Worm (Caenorhabditis elegans): ENCODE measurements around the gene rab-19.
"Not testable (repeated sequence)": the region's sequence is repeated elsewhere in the genome, so short reads cannot be mapped to it uniquely, and the experiment has no call there.

Gene rab-19

ce11 chrIV:13383763-13384436, at the start of gene rab-19:
Gene rab-19 (minus strand): TSS chrIV:13384386.
- TF ChIP-seq nfya-1 (tag; optimal IDR thresholded peaks at IDR 0.05; ENCODE audit: insufficient read depth) (peak; percentile 26), lin-39 (tag; optimal IDR thresholded peaks at IDR 0.05) (peak; percentile 35), hmg-11 (tag; optimal IDR thresholded peaks at IDR 0.05) (peak; percentile 65), nhr-76 (tag; optimal IDR thresholded peaks at IDR 0.05) (no peak), lin-15B (tag; optimal IDR thresholded peaks at IDR 0.05) (peak; percentile 13)

DNA sequence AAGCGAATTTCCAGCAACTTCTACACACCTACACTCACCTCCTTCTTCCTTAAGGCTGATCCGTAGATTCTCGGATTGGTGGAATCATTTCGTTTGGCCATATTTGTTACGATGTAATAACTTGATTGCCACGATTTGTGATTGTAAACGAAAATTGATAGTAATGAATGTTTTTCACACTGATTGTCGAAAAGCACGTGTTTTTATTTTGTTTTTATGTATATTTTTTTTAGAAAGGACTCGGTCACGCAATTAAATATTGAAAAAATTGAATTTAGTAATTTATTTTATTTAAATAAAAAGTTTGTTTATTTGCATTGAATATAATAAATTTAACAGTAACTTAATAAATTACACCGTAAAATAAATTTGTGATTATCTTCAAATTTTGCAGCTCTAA, 49.7 kb upstream of the rab-19 start, which contains the start of gene K09B11.5:
TSS of gene K09B11.5 (minus strand) at position 101 of the 400 bp plus-strand sequence.
- not testable (repeated sequence) for TF ChIP-seq ceh-9, elt-3, hmg-11 (tag; optimal IDR thresholded peaks at IDR 0.05)

ce11 chrIV:13430137-13430536, 46.0 kb upstream of the rab-19 start:
- peak; percentile 65 for TF ChIP-seq snpc-4 (tag; optimal IDR thresholded peaks at IDR 0.05)

DNA sequence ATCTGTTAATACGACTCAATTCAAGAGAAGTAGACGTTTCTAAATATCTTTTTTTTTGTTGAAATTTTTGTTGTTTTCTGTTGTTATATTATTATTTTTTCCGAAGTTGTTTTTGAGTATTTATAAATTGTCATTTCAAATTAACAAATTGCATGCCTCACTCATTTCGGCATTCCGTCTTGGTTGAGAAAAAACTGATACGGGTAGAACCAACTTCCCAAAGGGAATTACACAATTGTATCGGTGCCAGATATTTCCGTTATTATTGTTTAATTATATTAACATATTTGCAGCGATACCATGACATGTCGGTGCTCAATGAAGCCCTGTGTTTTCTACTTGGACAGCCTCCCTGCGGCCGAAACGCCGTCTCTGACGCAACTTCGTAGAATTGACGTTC, 45.1 kb upstream of the rab-19 start, which contains the start of gene K09B11.4:
TSS of gene K09B11.4 (plus strand) at position 301 of the 400 bp plus-strand sequence.
- TF ChIP-seq fos-1 (tag; optimal IDR thresholded peaks at IDR 0.05), result no peak
- TF ChIP-seq ceh-16 (tag; optimal IDR thresholded peaks at IDR 0.05), result no peak
- no peak for TF ChIP-seq daf-12 (tag; optimal IDR thresholded peaks at IDR 0.05)
- no peak for TF ChIP-seq nhr-11 (tag; optimal IDR thresholded peaks at IDR 0.05)
- no peak for TF ChIP-seq ztf-11 (tag; optimal IDR thresholded peaks at IDR 0.05)
- no peak for TF ChIP-seq ceh-28 (tag; optimal IDR thresholded peaks at IDR 0.05)
- no peak for TF ChIP-seq egl-5 (tag; optimal IDR thresholded peaks at IDR 0.05)
- no peak for TF ChIP-seq sea-2 (GFP tag; optimal IDR thresholded peaks at IDR 0.05)
- TF ChIP-seq nhr-28 (tag; optimal IDR thresholded peaks at IDR 0.05), result no peak
- no peak for TF ChIP-seq lin-39 (tag; optimal IDR thresholded peaks at IDR 0.05)
- no peak for TF ChIP-seq tbx-2 (tag; optimal IDR thresholded peaks at IDR 0.05)
- no peak for TF ChIP-seq unc-62 (GFP tag; optimal IDR thresholded peaks at IDR 0.05)
- TF ChIP-seq hmg-11 (tag; optimal IDR thresholded peaks at IDR 0.05), result no peak
- TF ChIP-seq nfya-1 (tag; optimal IDR thresholded peaks at IDR 0.05; ENCODE audit: insufficient read depth), result no peak
- TF ChIP-seq egl-27 (tag; optimal IDR thresholded peaks at IDR 0.05), result no peak

DNA sequence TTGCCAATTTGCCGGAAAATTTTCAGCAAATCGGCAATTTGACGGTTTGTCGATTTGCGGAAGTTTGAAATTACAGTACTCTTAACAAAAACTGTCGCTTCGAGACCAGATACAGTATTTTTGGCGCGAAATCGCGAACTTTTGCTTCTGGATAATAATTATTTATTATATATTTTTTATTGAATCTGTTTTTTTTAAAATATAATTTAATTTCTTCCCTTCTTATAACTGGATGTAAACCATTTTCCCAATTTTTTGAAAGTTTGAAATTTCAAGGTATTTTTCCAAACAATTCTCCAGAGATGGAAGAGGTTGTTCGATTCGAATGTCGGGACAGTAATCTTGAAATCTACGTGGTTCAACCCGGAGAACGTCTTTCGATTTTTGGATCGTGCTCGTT, 38.0 kb upstream of the rab-19 start, which contains the start of gene nol-9:
TSS of gene nol-9 (plus strand) at position 301 of the 400 bp plus-strand sequence.
- TF ChIP-seq snpc-4 (tag; optimal IDR thresholded peaks at IDR 0.05) (no peak), nhr-23 (tag; optimal IDR thresholded peaks at IDR 0.05) (no peak), unc-39 (tag; optimal IDR thresholded peaks at IDR 0.05) (no peak)

- TF ChIP-seq sea-2 (GFP tag; optimal IDR thresholded peaks at IDR 0.05) (no peak), elt-3 (tag; optimal IDR thresholded peaks at IDR 0.05) (no peak), pha-4 (tag; optimal IDR thresholded peaks at IDR 0.05) (peak; percentile 47), lin-39 (tag; optimal IDR thresholded peaks at IDR 0.05) (no peak), daf-12 (tag; optimal IDR thresholded peaks at IDR 0.05) (no peak), ama-1 (optimal IDR thresholded peaks at IDR 0.05) (no peak), nhr-25 (tag; optimal IDR thresholded peaks at IDR 0.05) (no peak), ztf-11 (tag; optimal IDR thresholded peaks at IDR 0.05) (no peak), tbx-2 (tag; optimal IDR thresholded peaks at IDR 0.05) (no peak), R02D3.7 (tag; optimal IDR thresholded peaks at IDR 0.05) (no peak), hmg-11 (tag; optimal IDR thresholded peaks at IDR 0.05) (peak; percentile 8)
Observed at ce11 chrIV:13415739-13416271, 31.6 kb upstream of the rab-19 start, which contains the start of the genes pik-1 and aptf-2. Gene pik-1 (plus strand): TSS chrIV:13416041. Gene aptf-2 (minus strand): TSS chrIV:13416051.

DNA sequence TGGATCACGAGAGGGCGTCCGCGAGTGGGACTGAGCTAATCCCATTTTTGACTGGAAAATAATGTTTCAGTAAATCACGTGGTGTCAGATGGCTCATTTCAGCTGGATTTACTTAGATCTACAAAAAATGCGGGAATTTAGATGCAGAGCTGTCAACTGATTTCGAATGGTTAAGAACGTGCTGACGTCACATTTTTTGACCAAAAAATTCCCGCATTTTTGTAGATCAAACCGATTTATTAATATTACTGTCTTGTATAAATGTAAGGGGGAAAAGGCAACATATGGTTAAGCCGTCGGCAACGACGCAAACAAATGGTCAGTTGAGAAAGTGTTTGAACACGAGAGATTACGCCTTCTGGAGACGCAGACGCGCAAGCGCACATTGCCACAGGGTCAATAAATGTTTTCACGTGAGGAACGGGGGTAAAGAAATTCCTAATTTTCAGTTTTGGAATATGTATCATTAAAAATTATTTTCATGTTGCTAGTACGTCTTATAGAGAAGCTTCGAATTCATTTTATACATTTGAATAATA, 28.7 kb upstream of the rab-19 start, which contains the start of gene gcl-1:
TSS of gene gcl-1 (minus strand) at position 51 of the 539 bp plus-strand sequence.
- peak; percentile 62 for TF ChIP-seq pha-4 (tag; optimal IDR thresholded peaks at IDR 0.05)
- TF ChIP-seq snpc-4 (tag; optimal IDR thresholded peaks at IDR 0.05), result peak; percentile 25
- TF ChIP-seq nhr-11 (tag; optimal IDR thresholded peaks at IDR 0.05), result no peak
- no peak for TF ChIP-seq skn-1 (tag; optimal IDR thresholded peaks at IDR 0.05)
- TF ChIP-seq fkh-2 (tag; optimal IDR thresholded peaks at IDR 0.05), result no peak
- TF ChIP-seq elt-1 (tag; optimal IDR thresholded peaks at IDR 0.05), result no peak
- TF ChIP-seq ceh-16 (tag; optimal IDR thresholded peaks at IDR 0.05), result no peak
- TF ChIP-seq nhr-43 (tag; optimal IDR thresholded peaks at IDR 0.05; ENCODE audit: poor library complexity, severe bottlenecking), result no peak
- no peak for TF ChIP-seq nhr-12 (tag; optimal IDR thresholded peaks at IDR 0.05)
- peak; percentile 50 for TF ChIP-seq hmg-11 (tag; optimal IDR thresholded peaks at IDR 0.05)
- peak; percentile 5 for TF ChIP-seq elt-2 (tag; optimal IDR thresholded peaks at IDR 0.05)
- no peak for TF ChIP-seq nhr-25 (tag; optimal IDR thresholded peaks at IDR 0.05)
- no peak for TF ChIP-seq ZK546.5 (tag; optimal IDR thresholded peaks at IDR 0.05)

Measured in whole organism, L3 larva.